Fruit fly (Drosophila melanogaster): Measurements from ENCODE around the gene CG3610.

dm6 chr3R:14864819-14865218 is 20.0 kb downstream of the CG3610 start:
- TF ChIP-seq fru (optimal IDR thresholded peaks at IDR 0.05) (no peak), pan (optimal IDR thresholded peaks at IDR 0.05) (no peak), pan (GFP tag; optimal IDR thresholded peaks at IDR 0.05 in 1 of 2, IDR thresholded peaks at IDR 0.05 in 1 of 2) (no peak), Ets97D (GFP tag; optimal IDR thresholded peaks at IDR 0.05) (no peak), CG3065 (GFP tag; optimal IDR thresholded peaks at IDR 0.05) (no peak), CG12219 (GFP tag; optimal IDR thresholded peaks at IDR 0.05) (no peak), pb (GFP tag; optimal IDR thresholded peaks at IDR 0.05) (no peak), NC2α (GFP tag; optimal IDR thresholded peaks at IDR 0.05) (no peak), az2 (GFP tag; optimal IDR thresholded peaks at IDR 0.05) (no peak), tap (tag; optimal IDR thresholded peaks at IDR 0.05) (no peak), Awh (GFP tag; IDR thresholded peaks at IDR 0.05) (no peak), CG18476 (GFP tag; optimal IDR thresholded peaks at IDR 0.05) (no peak), fd96Cb (tag; optimal IDR thresholded peaks at IDR 0.05) (no peak), CG15514 (GFP tag; optimal IDR thresholded peaks at IDR 0.05) (no peak), CG6254 (GFP tag; optimal IDR thresholded peaks at IDR 0.05) (no peak)
